Worm (Caenorhabditis elegans) whole organism, L2 larva: Measurements from ENCODE around the gene fip-4.

ENCODE experiments used
- elt-1 ChIP-seq: fragments of 150-350 bp; optimal IDR thresholded peaks from 2 replicates; lab custom pipeline; 2014; ENCODE audit warnings: missing biosample characterization, missing genetic modification characterization
- lin-13 ChIP-seq: fragments of 150-350 bp; optimal IDR thresholded peaks from 2 replicates; lab custom pipeline; 2014; ENCODE audit warnings: missing biosample characterization, missing genetic modification reagents, missing genetic modification characterization
- nhr-11 ChIP-seq: fragments of 150-350 bp; optimal IDR thresholded peaks from 2 replicates; lab custom pipeline; 2014; ENCODE audit warnings: missing biosample characterization, missing genetic modification characterization
- nhr-12 ChIP-seq: fragments of 150-350 bp; optimal IDR thresholded peaks from 2 replicates; lab custom pipeline; 2014; ENCODE audit warnings: missing biosample characterization, missing genetic modification characterization
- unc-39 ChIP-seq: fragments of 150-350 bp; optimal IDR thresholded peaks from 2 replicates; lab custom pipeline; 2014; ENCODE audit warnings: missing biosample characterization, missing genetic modification characterization
- ztf-4 ChIP-seq: fragments of 150-350 bp; optimal IDR thresholded peaks from 2 replicates; lab custom pipeline; 2014; ENCODE audit warnings: missing biosample characterization, missing genetic modification characterization

- no peak for TF ChIP-seq elt-1 (tag; lab: Kevin White, UChicago)
- no peak for TF ChIP-seq ztf-4 (tag; lab: Kevin White, UChicago)
- TF ChIP-seq nhr-11 (tag; lab: Kevin White, UChicago), result no peak
- no peak for TF ChIP-seq nhr-12 (tag; lab: Kevin White, UChicago)
- no peak for TF ChIP-seq lin-13 (GFP tag; lab: Kevin White, UChicago)
- TF ChIP-seq unc-39 (tag; lab: Kevin White, UChicago), result no peak
These were observed 40.1 kb upstream of the fip-4 start for ce11 chrV:8651007-8651711.
